Worm (Caenorhabditis elegans) whole organism, early embryonic: ENCODE measurements around the gene mul-1.

Source experiments
- B0310.2 ChIP-seq: sonication (generic microtip); optimal IDR thresholded peaks from 2 replicates; lab custom pipeline; 2016; ENCODE audit warnings: mild to moderate bottlenecking, missing genetic modification characterization, missing compliant biosample characterization
- F13C5.2 ChIP-seq: sonication (generic microtip); optimal IDR thresholded peaks from 2 replicates; lab custom pipeline; 2017; ENCODE audit warnings: mild to moderate bottlenecking, missing genetic modification characterization, inconsistent platforms, missing compliant biosample characterization
- aly-1 ChIP-seq: sonication (generic microtip); optimal IDR thresholded peaks from 2 replicates; lab custom pipeline; 2016; ENCODE audit warnings: missing genetic modification characterization, missing compliant biosample characterization
- ama-1 ChIP-seq: fragments of 150-350 bp; optimal IDR thresholded peaks from 2 replicates; lab custom pipeline; 2014
- ceh-13 ChIP-seq: fragments of 200-800 bp; sonication (Bioruptor generic); optimal IDR thresholded peaks from 2 replicates; lab custom pipeline; 2018; ENCODE audit warnings: mild to moderate bottlenecking, missing genetic modification characterization, missing compliant biosample characterization
- ceh-36 ChIP-seq: sonication (generic microtip); optimal IDR thresholded peaks from 2 replicates; lab custom pipeline; 2016; ENCODE audit warnings: missing genetic modification characterization, inconsistent platforms, missing compliant biosample characterization
- ets-7 ChIP-seq: sonication (generic microtip); optimal IDR thresholded peaks from 2 replicates; lab custom pipeline; 2016; ENCODE audit warnings: missing genotype, missing genetic modification characterization, missing compliant biosample characterization
- flt-1 ChIP-seq: fragments of 200-800 bp; sonication (Bioruptor generic); IDR thresholded peaks from 2 replicates; pipeline ENCODE4 v1.3.6; 2022; ENCODE audit warnings: missing genetic modification characterization, missing compliant biosample characterization
- scrt-1 ChIP-seq: fragments of 200-800 bp; sonication (Bioruptor generic); IDR thresholded peaks from 2 replicates; pipeline ENCODE4 v1.3.6; 2022; ENCODE audit warnings: missing genetic modification characterization, missing compliant biosample characterization
- tbx-11 ChIP-seq: fragments of 200-800 bp; sonication (Bioruptor generic); IDR thresholded peaks from 2 replicates; pipeline ENCODE4 v1.3.6; 2022; ENCODE audit warnings: missing genetic modification characterization, missing compliant biosample characterization
- tbx-37 ChIP-seq: fragments of 200-800 bp; sonication (Bioruptor generic); conservative IDR thresholded peaks from 2 replicates; pipeline ENCODE4 v1.3.6; 2022; ENCODE audit warnings: missing genetic modification reagents, missing genetic modification characterization, missing compliant biosample characterization
- tra-4 ChIP-seq: sonication (generic microtip); optimal IDR thresholded peaks from 2 replicates; lab custom pipeline; 2017; ENCODE audit warnings: missing genetic modification characterization, missing compliant biosample characterization

- TF ChIP-seq B0310.2 (no peak), flt-1 (no peak), ama-1 (lab: Kevin White, UChicago) (no peak), ceh-13 (GFP tag; lab: Kevin White, UChicago) (no peak), tbx-11 (GFP tag; lab: Robert Waterston, UW) (no peak), tra-4 (tag; lab: Kevin White, UChicago) (no peak), aly-1 (tag; lab: Kevin White, UChicago) (no peak), scrt-1 (GFP tag; lab: Robert Waterston, UW) (no peak), F13C5.2 (tag; lab: Kevin White, UChicago) (no peak), tbx-37 (no peak), ceh-36 (no peak), ets-7 (tag; lab: Kevin White, UChicago) (no peak)
Measured at ce11 chrIV:4140265-4140664, 17.3 kb upstream of the mul-1 start, which contains the start of gene F49F1.18.
